Worm (Caenorhabditis elegans): ENCODE measurements around the gene ZK470.2.

Gene ZK470.2

ce11 chrX:4134855-4135254, at the start of gene ZK470.2:
TSS of gene ZK470.2 (plus strand) at chrX:4135155.
- TF ChIP-seq snpc-4 (tag; optimal IDR thresholded peaks at IDR 0.05) = no peak
- no peak for TF ChIP-seq nhr-11 (tag; optimal IDR thresholded peaks at IDR 0.05)
- no peak for TF ChIP-seq crh-2 (tag; optimal IDR thresholded peaks at IDR 0.05)
- no peak for TF ChIP-seq zag-1 (tag; optimal IDR thresholded peaks at IDR 0.05)
- TF ChIP-seq gmeb-1 (tag; optimal IDR thresholded peaks at IDR 0.05) = no peak
- no peak for TF ChIP-seq nhr-25 (tag; optimal IDR thresholded peaks at IDR 0.05)

- no peak for TF ChIP-seq fos-1 (tag; optimal IDR thresholded peaks at IDR 0.05)
- no peak for TF ChIP-seq peb-1 (tag; optimal IDR thresholded peaks at IDR 0.05)
- no peak for TF ChIP-seq sma-3 (GFP tag; optimal IDR thresholded peaks at IDR 0.05)
- no peak for TF ChIP-seq aly-2 (tag; optimal IDR thresholded peaks at IDR 0.05)
- TF ChIP-seq Y55F3AM.14 (GFP tag; optimal IDR thresholded peaks at IDR 0.05) = no peak
- no peak for TF ChIP-seq F13H6.1 (tag; optimal IDR thresholded peaks at IDR 0.05)
- TF ChIP-seq skn-1 (tag; optimal IDR thresholded peaks at IDR 0.05) = no peak
Observed at ce11 chrX:4085489-4085888, 49.5 kb upstream of the ZK470.2 start.

- peak; percentile 6 for TF ChIP-seq unc-55 (GFP tag; optimal IDR thresholded peaks at IDR 0.05)
- TF ChIP-seq nhr-10 (tag; optimal IDR thresholded peaks at IDR 0.05) = no peak
Observed at ce11 chrX:4088943-4089342, 46.0 kb upstream of the ZK470.2 start.

ce11 chrX:4094979-4095378, 40.0 kb upstream of the ZK470.2 start:
- TF ChIP-seq mab-5 (tag; optimal IDR thresholded peaks at IDR 0.05) = peak; percentile 61
- TF ChIP-seq lsy-2 (tag; optimal IDR thresholded peaks at IDR 0.05) = no peak
- TF ChIP-seq fos-1 (tag; optimal IDR thresholded peaks at IDR 0.05) = no peak
- TF ChIP-seq unc-55 (GFP tag; optimal IDR thresholded peaks at IDR 0.05) = peak; percentile 0
- TF ChIP-seq dmd-4 (tag; optimal IDR thresholded peaks at IDR 0.05) = no peak

- no peak for TF ChIP-seq peb-1 (tag; optimal IDR thresholded peaks at IDR 0.05)
- TF ChIP-seq C34F6.9 (tag; optimal IDR thresholded peaks at IDR 0.05) = no peak
- TF ChIP-seq nhr-21 (tag; optimal IDR thresholded peaks at IDR 0.05) = no peak
- TF ChIP-seq ceh-16 (tag; optimal IDR thresholded peaks at IDR 0.05) = no peak
- no peak for TF ChIP-seq ztf-11 (tag; optimal IDR thresholded peaks at IDR 0.05)
- no peak for TF ChIP-seq Y55F3AM.14 (GFP tag; optimal IDR thresholded peaks at IDR 0.05)
- no peak for TF ChIP-seq aly-2 (tag; optimal IDR thresholded peaks at IDR 0.05)
- no peak for TF ChIP-seq zag-1 (tag; optimal IDR thresholded peaks at IDR 0.05)
- TF ChIP-seq blmp-1 (tag; optimal IDR thresholded peaks at IDR 0.05; ENCODE audit: insufficient read depth) = no peak
- no peak for TF ChIP-seq nhr-10 (tag; optimal IDR thresholded peaks at IDR 0.05)
- no peak for TF ChIP-seq dmd-4 (tag; optimal IDR thresholded peaks at IDR 0.05)
- TF ChIP-seq unc-55 (GFP tag; optimal IDR thresholded peaks at IDR 0.05) = no peak
- TF ChIP-seq ztf-4 (tag; optimal IDR thresholded peaks at IDR 0.05) = no peak
- no peak for TF ChIP-seq snpc-4 (tag; optimal IDR thresholded peaks at IDR 0.05)
Observed at ce11 chrX:4100473-4100872, 34.5 kb upstream of the ZK470.2 start, which contains the start of gene clh-4. TSS of gene clh-4 (minus strand) at chrX:4100573.

- no peak for TF ChIP-seq lin-13 (GFP tag; optimal IDR thresholded peaks at IDR 0.05)
- peak; percentile 52 for TF ChIP-seq ama-1 (optimal IDR thresholded peaks at IDR 0.05)
- no peak for TF ChIP-seq mab-5 (tag; optimal IDR thresholded peaks at IDR 0.05)
Observed at ce11 chrX:4101213-4101612, 33.7 kb upstream of the ZK470.2 start.

- no peak for TF ChIP-seq lin-11 (tag; optimal IDR thresholded peaks at IDR 0.05)
- peak; percentile 82 for TF ChIP-seq nhr-21 (tag; optimal IDR thresholded peaks at IDR 0.05)
- TF ChIP-seq blmp-1 (tag; optimal IDR thresholded peaks at IDR 0.05; ENCODE audit: insufficient read depth) = peak; percentile 5
- peak; percentile 81 for TF ChIP-seq nhr-25 (tag; optimal IDR thresholded peaks at IDR 0.05)
- TF ChIP-seq F13H6.1 (tag; optimal IDR thresholded peaks at IDR 0.05) = peak; percentile 45
Observed at ce11 chrX:4102075-4102598, 32.8 kb upstream of the ZK470.2 start, which contains the start of gene R02E4.3. TSS of gene R02E4.3 (minus strand) at chrX:4102125.

- TF ChIP-seq mab-5 (tag; optimal IDR thresholded peaks at IDR 0.05) = no peak
- TF ChIP-seq unc-39 (tag; optimal IDR thresholded peaks at IDR 0.05) = no peak
- TF ChIP-seq Y55F3AM.14 (GFP tag; optimal IDR thresholded peaks at IDR 0.05) = no peak
- TF ChIP-seq snpc-4 (tag; optimal IDR thresholded peaks at IDR 0.05) = peak; percentile 85
- TF ChIP-seq unc-62 (GFP tag; optimal IDR thresholded peaks at IDR 0.05) = no peak
- no peak for TF ChIP-seq blmp-1 (tag; optimal IDR thresholded peaks at IDR 0.05; ENCODE audit: insufficient read depth)
Observed at ce11 chrX:4103071-4103470, 31.9 kb upstream of the ZK470.2 start.
